Worm (Caenorhabditis elegans): Measurements from ENCODE around the gene fkh-8.

- TF ChIP-seq F57C9.4 (tag; optimal IDR thresholded peaks at IDR 0.05) (no peak), nhr-90 (tag; optimal IDR thresholded peaks at IDR 0.05) (no peak), Y79H2A.3 (GFP tag; conservative IDR thresholded peaks at IDR 0.05) (no peak)
These were observed 16.2 kb downstream of the fkh-8 start for ce11 chrII:6175027-6175426.
